Worm (Caenorhabditis elegans) whole organism, young adult: Measurements from ENCODE around the gene nlp-45.

Source experiments
- die-1 ChIP-seq: sonication (generic microtip); optimal IDR thresholded peaks from 2 replicates; lab custom pipeline; 2016; ENCODE audit warnings: missing genotype, mild to moderate bottlenecking, missing genetic modification characterization, missing compliant biosample characterization
- mcd-1 ChIP-seq: fragments of 200-800 bp; sonication (Bioruptor generic); IDR thresholded peaks from 2 replicates; pipeline ENCODE4 v1.3.6; 2022; ENCODE audit warnings: missing genetic modification reagents, missing genetic modification characterization, missing compliant biosample characterization
- snpc-4 ChIP-seq, 5 experiments: fragments of 150-350 bp in 1 of 5; sonication (generic microtip) in 4 of 5; optimal IDR thresholded peaks; 2 replicates each; lab custom pipeline; 2014 to 2018; ENCODE audit warnings: missing genetic modification characterization in 5 of 5, missing biosample characterization in 3 of 5, antibody characterized with exemption in 2 of 5, mild to moderate bottlenecking in 2 of 5, missing compliant biosample characterization in 2 of 5, missing genotype in 2 of 5, moderate library complexity in 2 of 5, missing genetic modification reagents in 1 of 5
- sptf-2 ChIP-seq: fragments of 200-800 bp; sonication (Bioruptor generic); optimal IDR thresholded peaks from 2 replicates; lab custom pipeline; 2018; ENCODE audit warnings: mild to moderate bottlenecking, missing genetic modification characterization, missing compliant biosample characterization

DNA sequence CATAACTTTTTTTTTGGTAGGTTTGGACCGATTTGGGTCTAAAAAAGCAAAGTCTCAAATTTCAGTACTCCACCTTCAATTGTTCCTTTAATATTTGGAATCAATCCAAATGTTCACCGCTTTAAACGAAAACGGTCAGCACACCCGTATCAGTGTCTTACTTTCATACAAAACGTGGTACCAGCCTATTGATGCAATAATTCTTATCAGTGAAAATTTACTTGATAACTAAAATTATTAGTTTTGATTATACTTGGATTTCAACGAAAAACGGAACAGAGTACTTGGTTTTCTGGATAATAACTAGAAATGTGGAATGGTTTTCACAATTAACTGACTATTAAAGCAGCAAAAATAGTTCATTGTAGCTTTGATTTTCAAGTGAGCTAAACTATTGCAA lies 32.5 kb upstream of the nlp-45 start:
- TF ChIP-seq snpc-4 (GFP tag; optimal IDR thresholded peaks at IDR 0.05; lab: Kevin White, UChicago), result no peak
- no peak for TF ChIP-seq snpc-4 (tag; optimal IDR thresholded peaks at IDR 0.05; lab: Kevin White, UChicago)
- TF ChIP-seq die-1 (tag; lab: Kevin White, UChicago), result no peak
- TF ChIP-seq sptf-2 (GFP tag; lab: Kevin White, UChicago), result no peak
- no peak for TF ChIP-seq mcd-1
